Fruit fly (Drosophila melanogaster) whole organism, pupa: ENCODE measurements around the gene CG9586.

Experiments used
- CG32121 ChIP-seq: fragments of 200-800 bp; sonication (Bioruptor generic); IDR thresholded peaks from 2 replicates; pipeline ENCODE4 v1.3.6; 2022; ENCODE audit warnings: missing biosample characterization, missing genetic modification characterization
- D1 ChIP-seq: fragments of 200-800 bp; sonication (Bioruptor generic); optimal IDR thresholded peaks from 2 replicates; lab custom pipeline; 2018; ENCODE audit warnings: missing biosample characterization, mild to moderate bottlenecking, missing genetic modification characterization, moderate library complexity
- EcR ChIP-seq: fragments of 200-800 bp; sonication (Bioruptor generic); optimal IDR thresholded peaks from 3 replicates; lab custom pipeline; 2019; ENCODE audit warnings: missing biosample characterization, missing genetic modification characterization, mild to moderate bottlenecking, moderate library complexity, missing genetic modification reagents

dm6 chr2L:9136712-9137111 lies 29.6 kb downstream of the CG9586 start:
- no peak for TF ChIP-seq CG32121 (GFP tag; lab: Robert Waterston, UW)
- no peak for TF ChIP-seq D1 (tag; lab: Kevin White, UChicago)
- TF ChIP-seq EcR, result peak; percentile 81
